Fruit fly (Drosophila melanogaster) whole organism, embryonic: Measurements from ENCODE around the gene Rad60.
A peak's percentile ranks its signal among the peaks of the same experiment; 100 is the strongest.

Source experiments
- Ada2b ChIP-seq: fragments of 200-800 bp; sonication (Bioruptor generic); IDR thresholded peaks from 2 replicates; pipeline ENCODE4 v1.3.6; 2022; ENCODE audit warnings: missing biosample characterization, missing genetic modification characterization
- B-H2 ChIP-seq: fragments of 200-800 bp; sonication (Bioruptor generic); optimal IDR thresholded peaks from 2 replicates; lab custom pipeline; 2018; ENCODE audit warnings: missing biosample characterization, mild to moderate bottlenecking, missing genetic modification characterization
- CG1024 ChIP-seq: fragments of 200-800 bp; sonication (Bioruptor generic); IDR thresholded peaks from 2 replicates; pipeline ENCODE4 v1.3.6; 2022; ENCODE audit warnings: missing biosample characterization, missing genetic modification characterization
- CG10267 ChIP-seq: fragments of 200-800 bp; sonication (Bioruptor generic); optimal IDR thresholded peaks from 2 replicates; lab custom pipeline; 2018; ENCODE audit warnings: missing biosample characterization, mild to moderate bottlenecking, missing genetic modification characterization, moderate library complexity
- CG10274 ChIP-seq: fragments of 200-800 bp; sonication (Bioruptor generic); optimal IDR thresholded peaks from 3 replicates; lab custom pipeline; 2017; ENCODE audit warnings: missing biosample characterization, mild to moderate bottlenecking, missing genetic modification characterization
- CG10979 ChIP-seq: fragments of 200-800 bp; sonication (Bioruptor generic); optimal IDR thresholded peaks from 2 replicates; lab custom pipeline; 2018; ENCODE audit warnings: missing biosample characterization, mild to moderate bottlenecking, missing genetic modification characterization, moderate library complexity
- CG12219 ChIP-seq: fragments of 200-800 bp; sonication (Bioruptor generic); optimal IDR thresholded peaks from 3 replicates; lab custom pipeline; 2018; ENCODE audit warnings: missing biosample characterization, mild to moderate bottlenecking, missing genetic modification characterization
- CG14441 ChIP-seq: fragments of 200-800 bp; sonication (Bioruptor generic); IDR thresholded peaks from 2 replicates; pipeline ENCODE4 v1.3.6; 2022; ENCODE audit warnings: missing biosample characterization, missing genetic modification characterization
- CG1603 ChIP-seq: fragments of 200-800 bp; sonication (Bioruptor generic); optimal IDR thresholded peaks from 2 replicates; lab custom pipeline; 2019; ENCODE audit warnings: missing biosample characterization, mild to moderate bottlenecking, missing genetic modification characterization, moderate library complexity
- CG16863 ChIP-seq: fragments of 200-800 bp; sonication (Bioruptor generic); optimal IDR thresholded peaks from 3 replicates; lab custom pipeline; 2016; ENCODE audit warnings: missing biosample characterization, missing genetic modification characterization
- CG17328 ChIP-seq: fragments of 200-800 bp; sonication (Bioruptor generic); IDR thresholded peaks from 2 replicates; pipeline ENCODE4 v1.3.6; 2022; ENCODE audit warnings: missing biosample characterization, missing genetic modification characterization
- CG17359 ChIP-seq: fragments of 200-800 bp; sonication (Bioruptor generic); optimal IDR thresholded peaks from 3 replicates; lab custom pipeline; 2018; ENCODE audit warnings: missing biosample characterization, mild to moderate bottlenecking, missing genetic modification characterization, moderate library complexity
- CG17361 ChIP-seq: fragments of 200-800 bp; sonication (Bioruptor generic); IDR thresholded peaks from 3 replicates; pipeline ENCODE4 v1.3.6; 2022; ENCODE audit warnings: missing biosample characterization, missing genetic modification characterization
- CG17802 ChIP-seq: fragments of 200-800 bp; sonication (Bioruptor generic); optimal IDR thresholded peaks from 2 replicates; lab custom pipeline; 2018; ENCODE audit warnings: missing biosample characterization, mild to moderate bottlenecking, missing genetic modification characterization, moderate library complexity
- CG17829 ChIP-seq: fragments of 200-800 bp; optimal IDR thresholded peaks from 2 replicates; lab custom pipeline; 2019; ENCODE audit warnings: missing biosample characterization, mild to moderate bottlenecking, missing genetic modification characterization, moderate library complexity
- CG31365 ChIP-seq: fragments of 200-800 bp; sonication (Bioruptor generic); optimal IDR thresholded peaks from 2 replicates; lab custom pipeline; 2018; ENCODE audit warnings: missing biosample characterization, mild to moderate bottlenecking, missing genetic modification characterization
- CG3995 ChIP-seq: fragments of 200-800 bp; sonication (Bioruptor generic); optimal IDR thresholded peaks from 3 replicates; lab custom pipeline; 2016; ENCODE audit warnings: missing biosample characterization, missing genetic modification characterization
- CG4854 ChIP-seq: fragments of 200-800 bp; sonication (Bioruptor generic); optimal IDR thresholded peaks from 2 replicates; lab custom pipeline; 2016; ENCODE audit warnings: missing biosample characterization, missing genetic modification characterization, inconsistent platforms
- CG6683 ChIP-seq: fragments of 200-800 bp; sonication (Bioruptor generic); optimal IDR thresholded peaks from 2 replicates; lab custom pipeline; 2017; ENCODE audit warnings: missing biosample characterization, mild to moderate bottlenecking, missing genetic modification characterization, missing genetic modification reagents
- CG6854 ChIP-seq: fragments of 200-800 bp; sonication (Bioruptor generic); optimal IDR thresholded peaks from 3 replicates; lab custom pipeline; 2017; ENCODE audit warnings: missing biosample characterization, mild to moderate bottlenecking, missing genetic modification characterization
- CG7271 ChIP-seq: fragments of 200-800 bp; sonication (Bioruptor generic); optimal IDR thresholded peaks from 2 replicates; lab custom pipeline; 2018; ENCODE audit warnings: missing biosample characterization, mild to moderate bottlenecking, missing genetic modification characterization, moderate library complexity
- CG8478 ChIP-seq: fragments of >200 bp; optimal IDR thresholded peaks from 2 replicates; lab custom pipeline; 2018
- CG9609 ChIP-seq: fragments of 200-800 bp; sonication (Bioruptor generic); optimal IDR thresholded peaks from 3 replicates; lab custom pipeline; 2016; ENCODE audit warnings: missing biosample characterization, missing genetic modification characterization
- CHES-1-like ChIP-seq: fragments of 200-800 bp; sonication (Bioruptor generic); optimal IDR thresholded peaks from 2 replicates; lab custom pipeline; 2016; ENCODE audit warnings: missing biosample characterization, missing genetic modification characterization
- CkIIα-i1 ChIP-seq: fragments of 200-800 bp; sonication (Bioruptor generic); IDR thresholded peaks from 2 replicates; pipeline ENCODE4 v1.3.6; 2022; ENCODE audit warnings: missing biosample characterization, missing genetic modification characterization
- Dbx ChIP-seq: fragments of 200-800 bp; sonication (Bioruptor generic); IDR thresholded peaks from 3 replicates; pipeline ENCODE4 v1.3.6; 2022; ENCODE audit warnings: missing biosample characterization, missing genetic modification characterization
- Fer1 ChIP-seq: fragments of 200-800 bp; sonication (Bioruptor generic); optimal IDR thresholded peaks from 2 replicates; lab custom pipeline; 2017; ENCODE audit warnings: missing biosample characterization, mild to moderate bottlenecking, missing genetic modification characterization
- Hey ChIP-seq: fragments of 200-800 bp; sonication (Bioruptor generic); optimal IDR thresholded peaks from 3 replicates; lab custom pipeline; 2018; ENCODE audit warnings: missing biosample characterization, mild to moderate bottlenecking, missing genetic modification characterization
- Scr ChIP-seq: fragments of 200-800 bp; sonication (Bioruptor generic); IDR thresholded peaks from 2 replicates; pipeline ENCODE4 v1.3.6; 2022; ENCODE audit warnings: missing biosample characterization, missing genetic modification characterization; ENCODE audit not compliant: partially characterized antibody
- Six4 ChIP-seq: fragments of 200-800 bp; sonication (Bioruptor generic); optimal IDR thresholded peaks from 2 replicates; lab custom pipeline; 2016; ENCODE audit warnings: missing biosample characterization, missing genetic modification characterization
- Xbp1 ChIP-seq: fragments of 200-800 bp; sonication (Bioruptor generic); optimal IDR thresholded peaks from 3 replicates; lab custom pipeline; 2016; ENCODE audit warnings: missing biosample characterization, mild to moderate bottlenecking, missing genetic modification characterization
- Xrp1 ChIP-seq: fragments of 200-800 bp; sonication (Bioruptor generic); IDR thresholded peaks from 2 replicates; pipeline ENCODE4 v1.3.6; 2022; ENCODE audit warnings: missing biosample characterization, missing genetic modification characterization
- aop ChIP-seq: fragments of 200-800 bp; sonication (Bioruptor generic); IDR thresholded peaks from 2 replicates; pipeline ENCODE4 v1.3.6; 2022; ENCODE audit warnings: missing biosample characterization, missing genetic modification characterization
- bsh ChIP-seq, 2 experiments: fragments of 200-800 bp; sonication (Bioruptor generic); optimal IDR thresholded peaks; 2 replicates each; lab custom pipeline; 2017 to 2018; ENCODE audit warnings: mild to moderate bottlenecking in 2 of 2, missing biosample characterization in 2 of 2, missing genetic modification characterization in 2 of 2, moderate library complexity in 1 of 2
- cg ChIP-seq: fragments of 200-800 bp; sonication (Bioruptor generic); optimal IDR thresholded peaks from 3 replicates; lab custom pipeline; 2019; ENCODE audit warnings: missing biosample characterization, mild to moderate bottlenecking, missing genetic modification characterization, moderate library complexity
- chm ChIP-seq: fragments of 200-800 bp; sonication (Bioruptor generic); IDR thresholded peaks from 2 replicates; pipeline ENCODE4 v1.3.6; 2022; ENCODE audit warnings: missing biosample characterization, missing genetic modification characterization
- grau ChIP-seq: fragments of 200-800 bp; optimal IDR thresholded peaks from 3 replicates; lab custom pipeline; 2019; ENCODE audit warnings: missing biosample characterization, mild to moderate bottlenecking, missing genetic modification characterization, moderate library complexity
- gro ChIP-seq: fragments of 200-800 bp; sonication (Bioruptor generic); optimal IDR thresholded peaks from 2 replicates; lab custom pipeline; 2016; ENCODE audit warnings: missing biosample characterization, missing genetic modification characterization
- lola ChIP-seq, 3 experiments: fragments of >200 bp in 2 of 3; fragments of 200-800 bp in 1 of 3; sonication (Bioruptor generic) in 1 of 3; optimal IDR thresholded peaks; 2 replicates each; lab custom pipeline; 2017 to 2019; ENCODE audit warnings: missing biosample characterization in 3 of 3, missing genetic modification characterization in 3 of 3, mild to moderate bottlenecking in 1 of 3, moderate library complexity in 1 of 3
- sc ChIP-seq, 3 experiments: fragments of >200 bp in 2 of 3; fragments of 200-800 bp in 1 of 3; sonication (Bioruptor generic) in 1 of 3; optimal IDR thresholded peaks; 2 replicates in 2 of 3; 3 replicates in 1 of 3; lab custom pipeline; 2017; ENCODE audit warnings: mild to moderate bottlenecking in 1 of 3, missing biosample characterization in 1 of 3, missing genetic modification characterization in 1 of 3, missing genetic modification reagents in 1 of 3
- schlank ChIP-seq: fragments of 200-800 bp; sonication (Bioruptor generic); optimal IDR thresholded peaks from 2 replicates; lab custom pipeline; 2018; ENCODE audit warnings: missing biosample characterization, mild to moderate bottlenecking, missing genetic modification characterization
- sd ChIP-seq: fragments of 200-800 bp; sonication (Bioruptor generic); optimal IDR thresholded peaks from 3 replicates; lab custom pipeline; 2018; ENCODE audit warnings: missing biosample characterization, mild to moderate bottlenecking, missing genetic modification characterization, moderate library complexity
- sens ChIP-seq: fragments of 200-800 bp; sonication (Bioruptor generic); peaks from one replicate; lab custom pipeline; 2016; ENCODE audit warnings: missing biosample characterization, missing genetic modification characterization
- sna ChIP-seq: fragments of 200-800 bp; sonication (Bioruptor generic); IDR thresholded peaks from 2 replicates; pipeline ENCODE4 v1.3.6; 2022; ENCODE audit warnings: missing biosample characterization, missing genetic modification characterization; ENCODE audit not compliant: partially characterized antibody
- ttk ChIP-seq: fragments of 200-800 bp; sonication (Bioruptor generic); IDR thresholded peaks from 2 replicates; pipeline ENCODE4 v2.1.2; 2022; ENCODE audit warnings: missing biosample characterization, missing genetic modification characterization
- unc-4 ChIP-seq: fragments of 200-800 bp; sonication (Bioruptor generic); IDR thresholded peaks from 2 replicates; pipeline ENCODE4 v1.3.6; 2022; ENCODE audit warnings: missing biosample characterization, missing genetic modification characterization; ENCODE audit not compliant: partially characterized antibody
- vfl ChIP-seq: fragments of 200-800 bp; sonication (Bioruptor generic); optimal IDR thresholded peaks from 2 replicates; lab custom pipeline; 2016; ENCODE audit warnings: missing biosample characterization, missing genetic modification characterization
- zen ChIP-seq: fragments of 200-800 bp; sonication (Bioruptor generic); optimal IDR thresholded peaks from 3 replicates; lab custom pipeline; 2018; ENCODE audit warnings: missing biosample characterization, mild to moderate bottlenecking, missing genetic modification characterization, moderate library complexity
- zen2 ChIP-seq: fragments of 200-800 bp; sonication (Bioruptor generic); IDR thresholded peaks from 3 replicates; pipeline ENCODE4 v1.3.6; 2022; ENCODE audit warnings: missing biosample characterization, missing genetic modification characterization; ENCODE audit not compliant: partially characterized antibody
- zfh2 ChIP-seq: fragments of 200-800 bp; sonication (Bioruptor generic); optimal IDR thresholded peaks from 2 replicates; lab custom pipeline; 2016; ENCODE audit warnings: missing biosample characterization, missing genetic modification characterization

Gene Rad60

DNA sequence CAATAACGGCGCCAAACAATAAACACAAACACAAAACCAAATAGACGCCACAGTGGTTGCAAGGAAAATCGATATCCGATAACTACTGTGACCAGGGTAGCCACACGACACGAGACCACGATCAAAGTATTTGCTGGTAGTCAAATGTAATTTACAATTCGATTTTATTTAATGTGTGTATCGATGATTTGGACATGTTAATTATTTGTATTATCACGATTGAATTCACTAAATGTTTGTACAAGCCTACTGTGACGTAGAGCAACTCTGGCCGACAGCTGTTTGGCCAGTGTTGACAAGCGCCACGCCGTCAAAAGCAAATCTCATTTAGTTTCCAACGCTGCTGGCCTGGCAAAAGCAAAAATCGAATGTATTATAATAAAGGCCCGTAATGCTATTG is at the start of gene Rad60, which contains the start of gene EloA (continued):
- TF ChIP-seq CG8478 (lab: Kevin White, UChicago) (no peak), CG4854 (GFP tag; lab: Kevin White, UChicago) (peak; percentile 74), CG6854 (GFP tag; lab: Kevin White, UChicago) (no peak), CG10274 (GFP tag; lab: Kevin White, UChicago) (no peak), sd (tag; lab: Kevin White, UChicago) (peak; percentile 25), sens (GFP tag; lab: Kevin White, UChicago) (peak; percentile 97), CG10267 (tag; lab: Kevin White, UChicago) (peak; percentile 99), Six4 (GFP tag; lab: Kevin White, UChicago) (peak; percentile 81), gro (GFP tag; lab: Kevin White, UChicago) (peak; percentile 84), CG17361 (peak; percentile 75), unc-4 (peak; percentile 65), Ada2b (GFP tag; lab: Robert Waterston, UW) (peak; percentile 57; the same call in 1 of the 2 replicates), Xrp1 (GFP tag; lab: Robert Waterston, UW) (peak; percentile 76), lola (GFP tag; optimal IDR thresholded peaks at IDR 0.05; lab: Kevin White, UChicago) (peak in 1 of 3 experiments; percentile 50), CG17829 (tag; lab: Kevin White, UChicago) (peak; percentile 84), grau (peak; percentile 71), vfl (GFP tag; lab: Kevin White, UChicago) (peak; percentile 70), Fer1 (GFP tag; lab: Kevin White, UChicago) (peak; percentile 74), ttk (GFP tag; lab: Robert Waterston, UW) (no peak), bsh (GFP tag; optimal IDR thresholded peaks at IDR 0.05; lab: Kevin White, UChicago) (peak in 1 of 2 experiments; percentile 71), CHES-1-like (peak; percentile 86), Hey (tag; lab: Kevin White, UChicago) (no peak), B-H2 (GFP tag; lab: Kevin White, UChicago) (peak; percentile 70), aop (GFP tag; lab: Robert Waterston, UW) (no peak), CG17328 (peak; percentile 66), sna (peak; percentile 89), zen (peak; percentile 83), CG1603 (tag; lab: Kevin White, UChicago) (peak; percentile 94), CkIIα-i1 (GFP tag; lab: Robert Waterston, UW) (no peak), CG9609 (GFP tag; lab: Kevin White, UChicago) (peak; percentile 85), CG6683 (peak; percentile 13), CG17802 (tag; lab: Kevin White, UChicago) (peak; percentile 31), sc (optimal IDR thresholded peaks at IDR 0.05; lab: Kevin White, UChicago) (no peak), sc (GFP tag; optimal IDR thresholded peaks at IDR 0.05; lab: Kevin White, UChicago) (peak; percentile 49), CG16863 (GFP tag; lab: Kevin White, UChicago) (peak; percentile 71), CG7271 (peak; percentile 54), schlank (tag; lab: Kevin White, UChicago) (peak; percentile 44), Dbx (GFP tag; lab: Robert Waterston, UW) (peak; percentile 78; the same call in 2 of the 3 replicates), CG31365 (tag; lab: Kevin White, UChicago) (peak; percentile 7), zfh2 (GFP tag; lab: Kevin White, UChicago) (peak; percentile 85), CG17359 (tag; lab: Kevin White, UChicago) (peak; percentile 60), zen2 (GFP tag; lab: Robert Waterston, UW) (peak; percentile 54; the same call in 1 of the 3 replicates), CG12219 (GFP tag; lab: Kevin White, UChicago) (peak; percentile 25), CG1024 (GFP tag; lab: Robert Waterston, UW) (peak; percentile 37; the same call in 1 of the 2 replicates), CG14441 (peak; percentile 71), Xbp1 (GFP tag; lab: Kevin White, UChicago) (peak; percentile 79), CG10979 (tag; lab: Kevin White, UChicago) (peak; percentile 65), chm (peak; percentile 71), CG3995 (peak; percentile 53), cg (GFP tag; lab: Kevin White, UChicago) (peak; percentile 42), Scr (GFP tag; lab: Robert Waterston, UW) (peak; percentile 71)
